Worm (Caenorhabditis elegans): ENCODE measurements around the gene C06A6.7.

DNA sequence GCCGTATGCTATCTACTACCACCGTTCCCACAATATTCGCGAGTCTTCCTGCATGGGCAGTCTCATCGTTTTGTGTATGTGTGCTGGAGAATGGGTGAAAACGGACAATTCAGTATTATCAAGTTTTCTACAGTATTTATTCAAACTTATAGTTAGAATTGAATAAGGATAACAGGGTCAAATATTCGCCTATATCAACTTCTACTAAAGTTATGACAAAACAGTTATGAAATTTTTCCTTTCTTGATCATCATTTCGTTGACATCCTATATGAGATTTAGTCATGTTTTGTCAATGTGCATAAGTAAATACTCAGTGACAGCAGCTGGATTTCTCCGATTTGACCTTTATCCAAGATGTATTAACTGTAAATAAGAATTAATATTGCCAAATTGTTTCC, 13.0 kb upstream of the C06A6.7 start:
- no peak for TF ChIP-seq sma-3 (GFP tag; optimal IDR thresholded peaks at IDR 0.05)
- TF ChIP-seq lin-11 (tag; optimal IDR thresholded peaks at IDR 0.05), result no peak
- no peak for TF ChIP-seq aly-2 (tag; optimal IDR thresholded peaks at IDR 0.05)
- TF ChIP-seq unc-62 (GFP tag; optimal IDR thresholded peaks at IDR 0.05), result no peak
- no peak for TF ChIP-seq skn-1 (tag; optimal IDR thresholded peaks at IDR 0.05)
- no peak for TF ChIP-seq unc-39 (tag; optimal IDR thresholded peaks at IDR 0.05)
- TF ChIP-seq nhr-11 (tag; optimal IDR thresholded peaks at IDR 0.05), result no peak
- no peak for TF ChIP-seq nhr-77 (tag; optimal IDR thresholded peaks at IDR 0.05)

All from whole organism, L2 larva.